Fruit fly (Drosophila melanogaster): ENCODE data around the gene ND-20L.

Gene ND-20L

DNA sequence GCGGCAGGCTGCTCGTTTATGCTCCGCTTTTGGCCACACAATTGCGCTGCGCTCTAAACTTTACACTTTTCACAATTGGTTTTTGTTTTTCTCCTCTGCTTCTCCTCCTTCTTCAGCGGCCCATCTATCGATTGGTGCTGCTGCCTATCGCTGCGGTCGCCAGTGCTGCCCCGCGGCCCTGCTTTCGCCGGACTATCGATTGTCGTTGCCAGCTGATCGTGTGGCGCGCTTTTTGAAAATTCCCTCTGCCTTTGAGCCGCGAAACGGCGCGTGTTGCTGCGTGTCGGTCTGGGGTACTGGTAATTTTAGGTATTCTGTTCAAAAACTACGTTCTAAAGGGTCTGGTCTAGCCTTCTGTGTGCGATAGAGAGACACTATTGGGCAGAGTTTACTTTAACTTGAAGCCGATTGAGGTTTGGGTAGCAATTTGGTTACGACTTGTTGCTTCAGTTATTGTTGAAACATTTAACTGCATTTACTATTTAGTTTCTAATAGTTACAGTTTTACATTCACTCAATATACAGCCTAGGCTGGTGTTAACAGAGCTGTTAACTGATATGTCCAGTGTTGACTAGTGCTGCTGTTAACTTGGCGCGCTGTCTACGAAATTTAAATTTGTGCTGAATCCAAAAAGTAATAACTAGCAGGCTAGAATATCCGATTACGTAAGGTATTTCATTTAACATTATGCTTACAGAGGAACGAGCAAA is 12.0 kb upstream of the ND-20L start, which contains the start of gene Trc8 (continued):
- TF ChIP-seq Pdp1 (GFP tag; optimal IDR thresholded peaks at IDR 0.05) (no peak), jing (GFP tag; optimal IDR thresholded peaks at IDR 0.05) (no peak), YL-1 (GFP tag; optimal IDR thresholded peaks at IDR 0.05) (peak; percentile 69), tup (GFP tag; optimal IDR thresholded peaks at IDR 0.05) (no peak), pzg (GFP tag; optimal IDR thresholded peaks at IDR 0.05) (peak; percentile 92), CG13287 (GFP tag; IDR thresholded peaks at IDR 0.05; ENCODE audit: partially characterized antibody) (peak; percentile 90), crol (GFP tag; IDR thresholded peaks at IDR 0.05) (peak; percentile 58), trem (tag; optimal IDR thresholded peaks at IDR 0.05) (peak; percentile 49), CG4617 (GFP tag; optimal IDR thresholded peaks at IDR 0.05; ENCODE audit: borderline replicate concordance) (peak; percentile 80), Opbp (GFP tag; IDR thresholded peaks at IDR 0.05; ENCODE audit: partially characterized antibody) (peak; percentile 93), CG7786 (GFP tag; optimal IDR thresholded peaks at IDR 0.05) (no peak), Side (GFP tag; optimal IDR thresholded peaks at IDR 0.05) (peak; percentile 14), phol (tag; optimal IDR thresholded peaks at IDR 0.05) (no peak), chinmo (GFP tag; IDR thresholded peaks at IDR 0.05; ENCODE audit: partially characterized antibody) (peak; percentile 91; the same call in 3 of the 4 replicates), tna (GFP tag; IDR thresholded peaks at IDR 0.05; ENCODE audit: partially characterized antibody) (peak; percentile 90), Dll (GFP tag; IDR thresholded peaks at IDR 0.05; ENCODE audit: partially characterized antibody) (peak; percentile 88), CG42726 (GFP tag; IDR thresholded peaks at IDR 0.05; ENCODE audit: partially characterized antibody) (peak; percentile 90), CG11695 (GFP tag; IDR thresholded peaks at IDR 0.05) (no peak), onecut (GFP tag; IDR thresholded peaks at IDR 0.05) (peak; percentile 76), gfzf (GFP tag; optimal IDR thresholded peaks at IDR 0.05) (peak; percentile 20), vvl (GFP tag; IDR thresholded peaks at IDR 0.05) (no peak; the same call in 1 of the 2 replicates), CG11560 (tag; IDR thresholded peaks at IDR 0.05) (peak; percentile 69; the same call in 2 of the 3 replicates), CG12391 (tag; optimal IDR thresholded peaks at IDR 0.05) (peak; percentile 16), CG3847 (GFP tag; IDR thresholded peaks at IDR 0.05) (peak; percentile 44), CG34422 (GFP tag; IDR thresholded peaks at IDR 0.05) (0 out of 3 replicates have a peak, but pooled peaks have one; percentile 11), CG9797 (GFP tag; optimal IDR thresholded peaks at IDR 0.05) (peak; percentile 38), so (GFP tag; IDR thresholded peaks at IDR 0.05) (0 out of 3 replicates have a peak, but pooled peaks have one; percentile 13), gcm2 (GFP tag; optimal IDR thresholded peaks at IDR 0.05) (no peak), HLH54F (GFP tag; optimal IDR thresholded peaks at IDR 0.05) (peak; percentile 1), CG18262 (tag; optimal IDR thresholded peaks at IDR 0.05) (peak; percentile 7), ranshi (GFP tag; IDR thresholded peaks at IDR 0.05) (0 out of 2 replicates have a peak, but pooled peaks have one; percentile 3), ara (GFP tag; IDR thresholded peaks at IDR 0.05) (no peak), CG4854 (GFP tag; optimal IDR thresholded peaks at IDR 0.05) (no peak), dan (GFP tag; IDR thresholded peaks at IDR 0.05) (no peak), Adf1 (GFP tag; IDR thresholded peaks at IDR 0.05) (peak; percentile 87), CG6683 (GFP tag; optimal IDR thresholded peaks at IDR 0.05) (no peak), HmgZ (tag; optimal IDR thresholded peaks at IDR 0.05) (peak; percentile 34), hbn (GFP tag; IDR thresholded peaks at IDR 0.05; ENCODE audit: partially characterized antibody) (peak; percentile 77), yki (optimal IDR thresholded peaks at IDR 0.05) (no peak), Sry-δ (GFP tag; optimal IDR thresholded peaks at IDR 0.05) (peak; percentile 79), wek (GFP tag; optimal IDR thresholded peaks at IDR 0.05) (no peak), Rfx (GFP tag; IDR thresholded peaks at IDR 0.05) (peak; percentile 46; the same call in 1 of the 2 replicates), CG4328 (GFP tag; optimal IDR thresholded peaks at IDR 0.05) (no peak), CG14441 (GFP tag; IDR thresholded peaks at IDR 0.05) (0 out of 2 replicates have a peak, but pooled peaks have one; percentile 24), NFAT (GFP tag; IDR thresholded peaks at IDR 0.05) (no peak; the same call in 1 of the 2 replicates), Deaf1 (tag; optimal IDR thresholded peaks at IDR 0.05) (peak; percentile 16), CG18764 (GFP tag; optimal IDR thresholded peaks at IDR 0.05) (no peak), C15 (GFP tag; IDR thresholded peaks at IDR 0.05) (no peak), CG4730 (GFP tag; IDR thresholded peaks at IDR 0.05) (no peak)
